Worm (Caenorhabditis elegans) whole organism, early embryonic: Measurements from ENCODE around the gene seb-3.

ENCODE experiments used
- B0310.2 ChIP-seq: sonication (generic microtip); optimal IDR thresholded peaks from 2 replicates; lab custom pipeline; 2016; ENCODE audit warnings: mild to moderate bottlenecking, missing genetic modification characterization, missing compliant biosample characterization
- F13C5.2 ChIP-seq: sonication (generic microtip); optimal IDR thresholded peaks from 2 replicates; lab custom pipeline; 2017; ENCODE audit warnings: mild to moderate bottlenecking, missing genetic modification characterization, inconsistent platforms, missing compliant biosample characterization
- aly-1 ChIP-seq: sonication (generic microtip); optimal IDR thresholded peaks from 2 replicates; lab custom pipeline; 2016; ENCODE audit warnings: missing genetic modification characterization, missing compliant biosample characterization
- ama-1 ChIP-seq: fragments of 150-350 bp; optimal IDR thresholded peaks from 2 replicates; lab custom pipeline; 2014
- ceh-13 ChIP-seq: fragments of 200-800 bp; sonication (Bioruptor generic); optimal IDR thresholded peaks from 2 replicates; lab custom pipeline; 2018; ENCODE audit warnings: mild to moderate bottlenecking, missing genetic modification characterization, missing compliant biosample characterization
- ceh-36 ChIP-seq: sonication (generic microtip); optimal IDR thresholded peaks from 2 replicates; lab custom pipeline; 2016; ENCODE audit warnings: missing genetic modification characterization, inconsistent platforms, missing compliant biosample characterization
- ets-7 ChIP-seq: sonication (generic microtip); optimal IDR thresholded peaks from 2 replicates; lab custom pipeline; 2016; ENCODE audit warnings: missing genotype, missing genetic modification characterization, missing compliant biosample characterization
- flt-1 ChIP-seq: fragments of 200-800 bp; sonication (Bioruptor generic); IDR thresholded peaks from 2 replicates; pipeline ENCODE4 v1.3.6; 2022; ENCODE audit warnings: missing genetic modification characterization, missing compliant biosample characterization
- hmbx-1 ChIP-seq: sonication (generic microtip); optimal IDR thresholded peaks from 2 replicates; lab custom pipeline; 2016; ENCODE audit warnings: mild to moderate bottlenecking, missing genetic modification characterization, missing compliant biosample characterization
- hmg-4 ChIP-seq: fragments of 200-800 bp; sonication (Bioruptor generic); optimal IDR thresholded peaks from 2 replicates; lab custom pipeline; 2018; ENCODE audit warnings: mild to moderate bottlenecking, missing genetic modification characterization, missing compliant biosample characterization
- hnd-1 ChIP-seq: sonication (generic microtip); optimal IDR thresholded peaks from 2 replicates; lab custom pipeline; 2016; ENCODE audit warnings: missing genetic modification characterization, missing compliant biosample characterization
- pes-1 ChIP-seq: fragments of 200-800 bp; sonication (Bioruptor generic); IDR thresholded peaks from 2 replicates; pipeline ENCODE4 v1.3.6; 2022; ENCODE audit warnings: missing genetic modification reagents, missing genetic modification characterization, missing compliant biosample characterization
- scrt-1 ChIP-seq: fragments of 200-800 bp; sonication (Bioruptor generic); IDR thresholded peaks from 2 replicates; pipeline ENCODE4 v1.3.6; 2022; ENCODE audit warnings: missing genetic modification characterization, missing compliant biosample characterization
- sea-1 ChIP-seq: fragments of 200-800 bp; sonication (Bioruptor generic); conservative IDR thresholded peaks from 2 replicates; pipeline ENCODE4 v1.3.6; 2022; ENCODE audit warnings: missing genetic modification characterization, missing compliant biosample characterization
- tbx-11 ChIP-seq: fragments of 200-800 bp; sonication (Bioruptor generic); IDR thresholded peaks from 2 replicates; pipeline ENCODE4 v1.3.6; 2022; ENCODE audit warnings: missing genetic modification characterization, missing compliant biosample characterization
- tbx-37 ChIP-seq: fragments of 200-800 bp; sonication (Bioruptor generic); conservative IDR thresholded peaks from 2 replicates; pipeline ENCODE4 v1.3.6; 2022; ENCODE audit warnings: missing genetic modification reagents, missing genetic modification characterization, missing compliant biosample characterization
- tra-4 ChIP-seq: sonication (generic microtip); optimal IDR thresholded peaks from 2 replicates; lab custom pipeline; 2017; ENCODE audit warnings: missing genetic modification characterization, missing compliant biosample characterization

seb-3 gene

DNA sequence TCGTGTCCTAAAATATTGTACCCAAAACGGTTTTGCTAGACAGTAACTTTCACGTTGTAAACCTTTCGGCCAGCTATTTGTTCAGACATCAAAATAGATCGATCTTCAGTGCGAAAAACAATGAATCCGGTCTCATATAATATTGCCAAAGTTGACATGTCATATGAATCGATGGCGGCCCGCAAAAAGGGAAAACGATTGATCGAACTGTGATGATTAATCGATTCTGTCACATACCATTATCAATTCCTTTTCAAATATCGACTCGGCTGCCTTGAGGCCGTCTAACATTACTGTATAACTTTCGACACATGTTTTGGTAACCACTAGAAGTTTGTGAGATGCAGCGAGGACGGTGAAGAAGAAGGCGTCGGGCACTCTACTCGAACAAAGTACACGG lies 46.8 kb downstream of the seb-3 start:
- TF ChIP-seq aly-1 (tag; lab: Kevin White, UChicago) = no peak

DNA sequence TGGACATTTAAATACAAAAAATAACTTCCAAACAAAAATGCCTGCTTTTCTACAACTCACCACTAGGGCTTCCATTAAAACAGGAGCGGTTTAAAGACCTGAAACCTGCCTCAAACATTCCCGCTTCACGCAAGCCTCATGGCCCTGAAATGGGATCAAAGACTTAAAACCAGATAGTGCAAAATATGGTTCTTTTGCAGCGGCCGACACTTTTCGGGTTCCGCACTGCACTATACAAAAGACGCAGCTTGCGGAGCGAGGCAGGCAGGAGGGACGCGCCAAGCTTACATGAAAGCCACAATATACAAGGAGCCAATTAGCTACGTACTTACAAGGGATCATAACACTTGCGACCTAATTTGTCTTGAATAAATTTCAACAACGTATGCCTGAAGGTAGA lies 47.4 kb downstream of the seb-3 start:
- TF ChIP-seq pes-1 (GFP tag; lab: Robert Waterston, UW) = no peak
- TF ChIP-seq hnd-1 (tag; lab: Kevin White, UChicago) = no peak
- TF ChIP-seq F13C5.2 (tag; lab: Kevin White, UChicago) = no peak
- TF ChIP-seq scrt-1 (GFP tag; lab: Robert Waterston, UW) = no peak
- TF ChIP-seq hmg-4 (GFP tag; lab: Kevin White, UChicago) = no peak
- TF ChIP-seq sea-1 (GFP tag; lab: Robert Waterston, UW) = no peak
- no peak for TF ChIP-seq ceh-36 (tag; lab: Kevin White, UChicago)
- no peak for TF ChIP-seq ceh-13 (GFP tag; lab: Kevin White, UChicago)

DNA sequence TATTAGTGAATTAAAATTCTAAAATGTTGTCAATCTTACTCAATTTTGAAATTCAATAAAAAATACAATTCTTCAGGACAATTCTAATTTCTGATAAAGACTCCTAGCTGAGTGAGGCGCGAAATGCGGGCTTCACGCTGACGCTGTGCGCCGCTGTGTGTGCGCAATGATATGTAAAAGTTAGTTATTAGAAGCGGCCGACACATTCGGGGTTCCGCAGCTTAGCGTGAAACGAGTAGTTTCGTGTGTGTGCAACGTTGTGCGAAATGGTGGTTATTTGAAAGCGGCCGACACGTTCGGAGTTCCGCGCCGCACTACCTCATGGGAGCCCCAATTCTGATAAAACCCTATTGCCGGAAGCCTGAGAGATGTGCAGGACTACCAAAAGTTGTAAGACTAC lies 49.1 kb downstream of the seb-3 start:
- TF ChIP-seq hmbx-1 (tag; lab: Kevin White, UChicago) = no peak
- TF ChIP-seq tbx-37 = no peak
- no peak for TF ChIP-seq flt-1 (GFP tag; lab: Robert Waterston, UW)
- no peak for TF ChIP-seq scrt-1 (GFP tag; lab: Robert Waterston, UW)
- TF ChIP-seq pes-1 (GFP tag; lab: Robert Waterston, UW) = no peak
- TF ChIP-seq aly-1 (tag; lab: Kevin White, UChicago) = no peak
- TF ChIP-seq hnd-1 (tag; lab: Kevin White, UChicago) = no peak
- TF ChIP-seq hmg-4 (GFP tag; lab: Kevin White, UChicago) = no peak
- no peak for TF ChIP-seq tbx-11
- no peak for TF ChIP-seq B0310.2
- TF ChIP-seq ceh-36 (tag; lab: Kevin White, UChicago) = no peak
- no peak for TF ChIP-seq sea-1 (GFP tag; lab: Robert Waterston, UW)
- TF ChIP-seq ama-1 = no peak
- no peak for TF ChIP-seq ceh-13 (GFP tag; lab: Kevin White, UChicago)
- no peak for TF ChIP-seq ets-7 (tag; lab: Kevin White, UChicago)
- TF ChIP-seq tra-4 (tag; lab: Kevin White, UChicago) = no peak
- TF ChIP-seq F13C5.2 (tag; lab: Kevin White, UChicago) = no peak

DNA sequence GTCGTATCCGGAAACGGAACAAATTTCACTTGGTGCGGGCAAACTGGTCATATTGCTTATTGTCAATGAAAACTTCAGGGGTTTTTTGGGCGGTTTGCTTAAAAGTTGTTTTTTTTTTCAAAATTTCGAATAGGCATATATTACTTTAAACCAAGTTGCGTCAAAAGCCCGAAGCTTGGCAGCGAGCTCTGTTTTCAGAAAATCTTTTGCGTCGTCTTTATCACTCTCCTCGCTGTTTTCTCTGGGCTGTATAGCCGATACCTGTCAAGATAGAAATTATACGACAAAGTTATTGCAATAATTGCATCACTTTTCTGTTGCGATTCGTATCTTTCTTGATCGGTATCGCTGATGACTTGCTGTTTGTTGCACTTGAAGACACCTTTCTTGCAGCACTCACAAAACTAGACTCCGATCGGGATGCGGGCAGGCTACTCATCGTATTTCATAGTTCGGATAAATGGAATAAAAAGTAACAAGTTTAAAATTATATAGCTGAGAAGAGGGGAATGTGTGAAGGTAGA lies 50.0 kb downstream of the seb-3 start, which contains the start of the genes H40L08.3 and H40L08.9:
Gene H40L08.3, minus strand, starts transcription at position 51 of the 524 bp plus-strand sequence.
Gene H40L08.9, minus strand, starts transcription at position 439 of the 524 bp plus-strand sequence.
- TF ChIP-seq aly-1 (tag; lab: Kevin White, UChicago) = no peak
- no peak for TF ChIP-seq ceh-36 (tag; lab: Kevin White, UChicago)
- TF ChIP-seq F13C5.2 (tag; lab: Kevin White, UChicago) = no peak
- TF ChIP-seq hmg-4 (GFP tag; lab: Kevin White, UChicago) = no peak
- no peak for TF ChIP-seq ama-1
- TF ChIP-seq sea-1 (GFP tag; lab: Robert Waterston, UW) = no peak

DNA sequence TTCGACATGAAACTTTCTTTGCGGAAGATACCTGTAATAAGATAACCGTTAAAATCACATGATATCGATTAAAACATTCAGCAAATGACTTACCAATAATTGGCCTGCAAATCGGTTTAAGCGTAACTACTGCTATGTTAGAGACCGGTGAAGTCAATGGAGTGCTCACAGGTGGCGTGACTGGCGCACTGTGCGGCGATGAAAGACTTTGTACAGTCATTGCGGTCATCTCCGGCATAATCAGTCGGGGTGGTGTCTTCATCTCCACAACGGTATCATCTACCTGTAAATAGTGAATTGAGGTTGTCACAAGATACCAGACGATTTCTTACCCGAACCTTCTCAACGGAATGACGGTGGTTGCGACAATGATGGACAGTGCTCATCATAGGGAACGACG lies 50.8 kb downstream of the seb-3 start:
- no peak for TF ChIP-seq tra-4 (tag; lab: Kevin White, UChicago)
- no peak for TF ChIP-seq ama-1
- no peak for TF ChIP-seq hmbx-1 (tag; lab: Kevin White, UChicago)
- TF ChIP-seq aly-1 (tag; lab: Kevin White, UChicago) = no peak
- no peak for TF ChIP-seq tbx-11
- no peak for TF ChIP-seq ceh-13 (GFP tag; lab: Kevin White, UChicago)
- no peak for TF ChIP-seq ets-7 (tag; lab: Kevin White, UChicago)
- TF ChIP-seq flt-1 (GFP tag; lab: Robert Waterston, UW) = no peak
- TF ChIP-seq pes-1 (GFP tag; lab: Robert Waterston, UW) = no peak
- TF ChIP-seq tbx-37 = no peak
- no peak for TF ChIP-seq sea-1 (GFP tag; lab: Robert Waterston, UW)
- no peak for TF ChIP-seq B0310.2
- no peak for TF ChIP-seq scrt-1 (GFP tag; lab: Robert Waterston, UW)
- TF ChIP-seq F13C5.2 (tag; lab: Kevin White, UChicago) = no peak
- TF ChIP-seq hmg-4 (GFP tag; lab: Kevin White, UChicago) = no peak
- TF ChIP-seq hnd-1 (tag; lab: Kevin White, UChicago) = no peak
- no peak for TF ChIP-seq ceh-36 (tag; lab: Kevin White, UChicago)

DNA sequence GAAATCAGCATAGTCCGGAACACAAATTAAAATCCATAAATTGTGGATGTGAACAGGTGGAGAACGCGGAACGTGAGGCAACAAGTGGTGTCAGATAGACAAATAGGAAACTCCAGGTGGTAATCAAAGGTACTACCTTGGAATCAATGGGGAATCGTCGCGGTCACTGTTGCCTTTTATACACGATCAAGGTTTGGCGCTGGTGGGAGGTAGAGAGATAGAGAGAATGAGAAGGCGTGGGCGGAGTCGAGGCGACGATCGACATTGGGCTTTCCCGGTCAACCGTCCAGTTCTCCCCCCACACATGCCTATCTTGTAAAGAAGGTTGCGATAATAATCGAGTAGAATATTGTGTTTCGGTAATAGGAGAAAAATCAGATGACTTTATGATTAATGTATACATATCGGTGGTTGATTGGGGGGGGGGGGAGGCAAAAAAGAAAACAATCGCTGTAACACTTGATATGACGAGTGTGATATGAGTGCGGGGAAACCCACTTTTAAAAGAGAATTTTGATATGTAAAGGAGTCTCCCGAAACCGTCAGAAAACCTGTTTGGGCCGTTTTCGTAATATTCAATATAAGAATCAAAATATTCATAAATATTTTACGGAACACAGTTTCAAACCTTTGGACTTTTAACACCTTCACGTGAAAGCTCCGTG lies 51.6 kb downstream of the seb-3 start, which contains the start of the genes H40L08.8, H40L08.2 and H40L08.7:
Gene H40L08.8, minus strand, starts transcription at position 37 of the 665 bp plus-strand sequence.
Gene H40L08.2, minus strand, starts transcription at position 148 of the 665 bp plus-strand sequence.
Gene H40L08.7, minus strand, starts transcription at position 148 of the 665 bp plus-strand sequence.
- TF ChIP-seq ceh-13 (GFP tag; lab: Kevin White, UChicago) (no peak), hnd-1 (tag; lab: Kevin White, UChicago) (no peak), hmbx-1 (tag; lab: Kevin White, UChicago) (no peak), flt-1 (GFP tag; lab: Robert Waterston, UW) (no peak), tra-4 (tag; lab: Kevin White, UChicago) (no peak), ama-1 (no peak), ets-7 (tag; lab: Kevin White, UChicago) (no peak), ceh-36 (tag; lab: Kevin White, UChicago) (no peak), aly-1 (tag; lab: Kevin White, UChicago) (no peak), scrt-1 (GFP tag; lab: Robert Waterston, UW) (no peak), tbx-11 (no peak), F13C5.2 (tag; lab: Kevin White, UChicago) (no peak), B0310.2 (no peak), sea-1 (GFP tag; lab: Robert Waterston, UW) (no peak), pes-1 (GFP tag; lab: Robert Waterston, UW) (no peak), hmg-4 (GFP tag; lab: Kevin White, UChicago) (no peak), tbx-37 (no peak)

DNA sequence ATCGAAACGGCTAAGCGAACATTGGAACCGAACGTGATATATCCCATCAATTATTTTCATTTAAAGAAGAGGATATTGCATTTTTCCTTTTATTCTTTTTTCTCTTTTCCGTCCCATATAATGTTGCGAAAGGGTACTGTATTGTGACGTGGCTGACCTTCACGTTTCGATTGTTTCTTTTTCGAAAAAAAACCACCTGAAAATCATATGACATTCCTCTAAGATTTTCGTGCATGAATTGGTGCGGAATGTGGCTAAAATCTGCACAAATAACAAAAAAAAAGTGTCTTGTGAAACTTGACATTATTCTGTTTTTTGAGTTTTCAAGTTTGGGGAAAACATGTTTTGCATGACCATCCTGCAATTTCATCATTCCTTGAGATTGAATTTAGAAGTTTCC lies 52.2 kb downstream of the seb-3 start:
- TF ChIP-seq B0310.2 (no peak), tbx-37 (no peak), hnd-1 (tag; lab: Kevin White, UChicago) (no peak), tbx-11 (no peak)
